Fruit fly (Drosophila melanogaster): ENCODE measurements around the gene CG9547.
A peak's percentile ranks its signal among the peaks of the same experiment; 100 is the strongest.

CG9547 gene

DNA sequence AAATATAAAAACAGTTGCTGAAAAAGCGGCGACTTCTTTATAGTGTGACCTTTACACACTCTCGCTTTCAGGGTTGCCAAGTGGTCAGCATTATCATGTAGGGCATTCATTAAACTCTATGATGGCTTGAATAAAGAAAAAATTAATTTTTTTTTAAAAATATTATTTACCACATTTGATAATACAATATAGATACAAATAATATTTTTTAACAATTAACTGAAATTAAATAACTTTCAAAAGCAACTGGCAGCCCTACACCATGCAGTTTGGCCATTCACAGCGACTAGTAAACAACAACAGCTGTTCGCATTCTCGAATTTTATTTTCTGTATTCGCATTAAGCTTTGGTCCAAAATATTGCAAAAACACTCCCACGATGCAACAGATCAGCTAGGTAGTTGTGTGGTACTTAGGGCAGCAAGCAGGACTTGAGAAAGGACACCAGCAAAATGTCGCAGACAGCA is 3.5 kb downstream of the CG9547 start, which contains the start of the genes Phf5a and CG31638 (continued):
- TF ChIP-seq MESR4 (GFP tag; optimal IDR thresholded peaks at IDR 0.05) (peak; percentile 54), CG6813 (GFP tag; optimal IDR thresholded peaks at IDR 0.05) (peak; percentile 92), gcm2 (GFP tag; optimal IDR thresholded peaks at IDR 0.05) (peak; percentile 70), ci (GFP tag; IDR thresholded peaks at IDR 0.05) (peak; percentile 92), Hr3 (GFP tag; optimal IDR thresholded peaks at IDR 0.05) (peak; percentile 98), ken (GFP tag; IDR thresholded peaks at IDR 0.05) (peak; percentile 76), CG6689 (GFP tag; IDR thresholded peaks at IDR 0.05) (peak; percentile 97), her (GFP tag; optimal IDR thresholded peaks at IDR 0.05) (no peak), gro (GFP tag; optimal IDR thresholded peaks at IDR 0.05) (no peak), CG15011 (GFP tag; optimal IDR thresholded peaks at IDR 0.05) (peak; percentile 82), Blimp-1 (GFP tag; optimal IDR thresholded peaks at IDR 0.05) (peak; percentile 99), CG14441 (GFP tag; IDR thresholded peaks at IDR 0.05) (peak; percentile 98), Opbp (GFP tag; IDR thresholded peaks at IDR 0.05; ENCODE audit: partially characterized antibody) (peak; percentile 17; the same call in 1 of the 3 replicates), CG30020 (tag; optimal IDR thresholded peaks at IDR 0.05) (peak; percentile 58), CG14710 (tag; optimal IDR thresholded peaks at IDR 0.05) (peak; percentile 97), ap (GFP tag; IDR thresholded peaks at IDR 0.05) (peak; percentile 66; the same call in 1 of the 2 replicates), sc (optimal IDR thresholded peaks at IDR 0.05) (no peak), sc (GFP tag; optimal IDR thresholded peaks at IDR 0.05) (peak; percentile 91), CG8290 (GFP tag; optimal IDR thresholded peaks at IDR 0.05) (peak; percentile 93), CG8290 (tag; optimal IDR thresholded peaks at IDR 0.05) (peak in 1 of 2 experiments; percentile 9), Antp (GFP tag; optimal IDR thresholded peaks at IDR 0.05) (peak; percentile 44), Ada2b (GFP tag; IDR thresholded peaks at IDR 0.05) (peak; percentile 54), Mrtf (GFP tag; IDR thresholded peaks at IDR 0.05) (peak; percentile 38; the same call in 1 of the 3 replicates), Doc2 (GFP tag; IDR thresholded peaks at IDR 0.05) (peak; percentile 91), so (GFP tag; IDR thresholded peaks at IDR 0.05) (peak; percentile 87; the same call in 2 of the 3 replicates), gfzf (GFP tag; optimal IDR thresholded peaks at IDR 0.05) (peak; percentile 43), disco-r (GFP tag; optimal IDR thresholded peaks at IDR 0.05) (peak; percentile 39), CG9797 (GFP tag; optimal IDR thresholded peaks at IDR 0.05) (peak; percentile 86), CG10209 (GFP tag; optimal IDR thresholded peaks at IDR 0.05) (peak; percentile 88), ro (GFP tag; IDR thresholded peaks at IDR 0.05) (no peak), ems (GFP tag; optimal IDR thresholded peaks at IDR 0.05) (peak; percentile 40), CG6175 (GFP tag; IDR thresholded peaks at IDR 0.05) (peak; percentile 94), ab (GFP tag; optimal IDR thresholded peaks at IDR 0.05) (peak; percentile 66), en (GFP tag; optimal IDR thresholded peaks at IDR 0.05) (no peak), bcd (GFP tag; optimal IDR thresholded peaks at IDR 0.05) (peak; percentile 86), sna (GFP tag; IDR thresholded peaks at IDR 0.05; ENCODE audit: partially characterized antibody) (no peak; the same call in 1 of the 2 replicates), dmrt11E (tag; optimal IDR thresholded peaks at IDR 0.05) (peak; percentile 93), sisA (GFP tag; IDR thresholded peaks at IDR 0.05) (peak; percentile 92), CG17361 (GFP tag; IDR thresholded peaks at IDR 0.05) (peak; percentile 97), cato (GFP tag; optimal IDR thresholded peaks at IDR 0.05; ENCODE audit: borderline replicate concordance) (peak; percentile 95), Rx (GFP tag; IDR thresholded peaks at IDR 0.05) (peak; percentile 94), Ssrp (tag; optimal IDR thresholded peaks at IDR 0.05) (peak; percentile 53), sens-2 (GFP tag; IDR thresholded peaks at IDR 0.05) (peak; percentile 67), CG10959 (GFP tag; IDR thresholded peaks at IDR 0.05) (peak; percentile 34; the same call in 1 of the 2 replicates), Oli (tag; optimal IDR thresholded peaks at IDR 0.05) (peak; percentile 89), Adf1 (GFP tag; IDR thresholded peaks at IDR 0.05) (peak; percentile 66), tio (GFP tag; optimal IDR thresholded peaks at IDR 0.05) (no peak), NC2α (GFP tag; optimal IDR thresholded peaks at IDR 0.05) (no peak), CG11560 (tag; IDR thresholded peaks at IDR 0.05) (no peak), cad (GFP tag; optimal IDR thresholded peaks at IDR 0.05) (no peak), Gug (GFP tag; IDR thresholded peaks at IDR 0.05) (peak; percentile 95), Hmr (GFP tag; optimal IDR thresholded peaks at IDR 0.05) (peak; percentile 96)

Data from whole organism, embryonic.